Fruit fly (Drosophila melanogaster) whole organism, pupa: Measurements from ENCODE around the gene Lmpt.

Experiments used
- CG10348 ChIP-seq: fragments of 200-800 bp; sonication (Bioruptor generic); IDR thresholded peaks from 2 replicates; pipeline ENCODE4 v1.3.6; 2022; ENCODE audit warnings: missing biosample characterization, missing genetic modification characterization
- CG12605 ChIP-seq: fragments of 200-800 bp; sonication (Bioruptor generic); IDR thresholded peaks from 2 replicates; pipeline ENCODE4 v1.3.6; 2022; ENCODE audit warnings: missing biosample characterization, missing genetic modification characterization
- CG13204 ChIP-seq: fragments of 200-800 bp; sonication (Bioruptor generic); optimal IDR thresholded peaks from 2 replicates; lab custom pipeline; 2018; ENCODE audit warnings: missing biosample characterization, mild to moderate bottlenecking, missing genetic modification characterization, moderate library complexity
- CG14655 ChIP-seq: fragments of 200-800 bp; sonication (Bioruptor generic); optimal IDR thresholded peaks from 3 replicates; lab custom pipeline; 2017; ENCODE audit warnings: mild to moderate bottlenecking, missing biosample characterization, missing genetic modification reagents, missing genetic modification characterization
- CG15710 ChIP-seq: fragments of 200-800 bp; sonication (Bioruptor generic); optimal IDR thresholded peaks from 2 replicates; lab custom pipeline; 2018; ENCODE audit warnings: missing biosample characterization, mild to moderate bottlenecking, missing genetic modification characterization, moderate library complexity
- CG17806 ChIP-seq: fragments of 200-800 bp; sonication (Bioruptor generic); optimal IDR thresholded peaks from 2 replicates; lab custom pipeline; 2018; ENCODE audit warnings: missing biosample characterization, mild to moderate bottlenecking, missing genetic modification characterization, moderate library complexity
- CG32121 ChIP-seq: fragments of 200-800 bp; sonication (Bioruptor generic); IDR thresholded peaks from 2 replicates; pipeline ENCODE4 v1.3.6; 2022; ENCODE audit warnings: missing biosample characterization, missing genetic modification characterization
- CG34367 ChIP-seq: fragments of 200-800 bp; sonication (Bioruptor generic); optimal IDR thresholded peaks from 2 replicates; lab custom pipeline; 2018; ENCODE audit warnings: missing biosample characterization, mild to moderate bottlenecking, missing genetic modification characterization
- CG4496 ChIP-seq: fragments of 200-800 bp; sonication (Bioruptor generic); IDR thresholded peaks from 3 replicates; pipeline ENCODE4 v1.3.6; 2022; ENCODE audit warnings: missing biosample characterization, missing genetic modification characterization
- CG8159 ChIP-seq: fragments of 200-800 bp; sonication (Bioruptor generic); optimal IDR thresholded peaks from 3 replicates; lab custom pipeline; 2018; ENCODE audit warnings: missing biosample characterization, mild to moderate bottlenecking, missing genetic modification characterization, moderate library complexity
- CG8301 ChIP-seq: fragments of 200-800 bp; sonication (Bioruptor generic); optimal IDR thresholded peaks from 2 replicates; lab custom pipeline; 2018; ENCODE audit warnings: missing biosample characterization, mild to moderate bottlenecking, missing genetic modification characterization
- CG9948 ChIP-seq: fragments of 200-800 bp; sonication (Bioruptor generic); optimal IDR thresholded peaks from 2 replicates; lab custom pipeline; 2018; ENCODE audit warnings: missing biosample characterization, mild to moderate bottlenecking, missing genetic modification characterization, moderate library complexity
- D1 ChIP-seq: fragments of 200-800 bp; sonication (Bioruptor generic); optimal IDR thresholded peaks from 2 replicates; lab custom pipeline; 2018; ENCODE audit warnings: missing biosample characterization, mild to moderate bottlenecking, missing genetic modification characterization, moderate library complexity
- EcR ChIP-seq: fragments of 200-800 bp; sonication (Bioruptor generic); optimal IDR thresholded peaks from 3 replicates; lab custom pipeline; 2019; ENCODE audit warnings: missing biosample characterization, missing genetic modification characterization, mild to moderate bottlenecking, moderate library complexity, missing genetic modification reagents
- Ets98B ChIP-seq: fragments of 200-800 bp; sonication (Bioruptor generic); IDR thresholded peaks from 2 replicates; pipeline ENCODE4 v1.3.6; 2022; ENCODE audit warnings: missing biosample characterization, missing genetic modification characterization
- Pif1A ChIP-seq: fragments of 200-800 bp; sonication (Bioruptor generic); optimal IDR thresholded peaks from 3 replicates; lab custom pipeline; 2016; ENCODE audit warnings: missing biosample characterization, missing genetic modification characterization
- Pif1B ChIP-seq: fragments of 200-800 bp; sonication (Bioruptor generic); optimal IDR thresholded peaks from 3 replicates; lab custom pipeline; 2016; ENCODE audit warnings: missing biosample characterization, missing genetic modification characterization
- Snoo ChIP-seq: fragments of 200-800 bp; sonication (Bioruptor generic); optimal IDR thresholded peaks from 3 replicates; lab custom pipeline; 2017; ENCODE audit warnings: missing biosample characterization, mild to moderate bottlenecking, missing genetic modification characterization, inconsistent platforms
- fd96Ca ChIP-seq: fragments of 200-800 bp; sonication (Bioruptor generic); IDR thresholded peaks from 3 replicates; pipeline ENCODE4 v1.3.6; 2022; ENCODE audit warnings: missing biosample characterization, missing genetic modification characterization
- gl ChIP-seq: fragments of 200-800 bp; sonication (Bioruptor generic); optimal IDR thresholded peaks from 2 replicates; lab custom pipeline; 2018; ENCODE audit warnings: missing biosample characterization, mild to moderate bottlenecking, missing genetic modification characterization
- rn ChIP-seq: fragments of 200-800 bp; sonication (Bioruptor generic); IDR thresholded peaks from 2 replicates; pipeline ENCODE4 v1.3.6; 2022; ENCODE audit warnings: missing biosample characterization, missing genetic modification characterization

Lmpt gene

DNA sequence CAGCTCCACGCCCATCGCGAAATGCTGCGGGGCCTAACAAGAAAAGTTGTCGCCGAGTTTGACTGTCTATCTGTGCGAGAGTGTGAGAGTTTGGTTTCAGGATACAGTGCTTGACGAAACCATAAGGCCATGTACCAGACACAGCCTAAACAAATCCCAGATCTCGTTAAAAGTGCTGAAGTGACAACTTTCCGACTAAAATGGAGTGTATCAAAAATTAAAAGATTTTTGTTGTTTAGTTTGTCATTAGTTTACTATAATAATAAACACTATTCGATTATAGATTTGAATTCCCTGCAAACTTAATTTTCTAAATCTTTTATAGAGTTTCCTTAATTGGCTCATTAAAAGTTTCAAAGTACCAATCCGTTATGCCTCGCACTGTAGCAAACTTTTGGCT lies 28.6 kb downstream of the Lmpt start:
- no peak for TF ChIP-seq rn (GFP tag; lab: Robert Waterston, UW)
- no peak for TF ChIP-seq CG34367 (tag; lab: Kevin White, UChicago)
- no peak for TF ChIP-seq Pif1A (GFP tag; lab: Kevin White, UChicago)
- TF ChIP-seq CG8159 (tag; lab: Kevin White, UChicago): no peak
- TF ChIP-seq gl: no peak
- no peak for TF ChIP-seq CG15710
- TF ChIP-seq fd96Ca (GFP tag; lab: Robert Waterston, UW): peak; percentile 44; the same call in 1 of the 3 replicates
- no peak for TF ChIP-seq CG10348 (GFP tag; lab: Robert Waterston, UW)
- TF ChIP-seq CG13204 (GFP tag; lab: Kevin White, UChicago): no peak
- TF ChIP-seq CG17806: no peak
- no peak for TF ChIP-seq D1 (tag; lab: Kevin White, UChicago)
- TF ChIP-seq CG14655 (GFP tag; lab: Kevin White, UChicago): peak; percentile 8
- TF ChIP-seq CG9948 (tag; lab: Kevin White, UChicago): no peak
- TF ChIP-seq Ets98B (GFP tag; lab: Robert Waterston, UW): peak; percentile 28; the same call in 1 of the 2 replicates
- TF ChIP-seq CG4496: peak; percentile 28; the same call in 1 of the 3 replicates

DNA sequence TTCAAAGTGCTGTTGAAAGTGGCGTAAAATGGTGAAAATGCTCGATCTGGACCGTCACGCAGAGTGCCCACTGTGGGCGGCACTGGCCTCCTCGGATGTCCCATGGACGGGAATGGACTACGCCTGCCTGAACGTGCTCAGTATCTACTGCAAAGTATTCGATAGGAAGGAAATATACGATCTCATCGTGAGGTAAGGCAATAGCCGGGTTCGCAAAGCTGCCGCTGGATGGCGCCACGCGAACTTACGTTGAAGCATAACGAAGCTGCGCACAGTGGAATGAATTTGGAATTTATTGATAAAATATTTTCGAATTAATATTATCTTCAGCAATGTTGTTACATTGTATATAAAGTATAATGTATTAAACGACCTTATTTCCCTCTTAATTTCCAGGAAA lies 31.3 kb downstream of the Lmpt start:
- 0 out of 2 replicates have a peak, but pooled peaks have one; percentile 13 for TF ChIP-seq Ets98B (GFP tag; lab: Robert Waterston, UW)
- no peak for TF ChIP-seq EcR (GFP tag; lab: Kevin White, UChicago)
- TF ChIP-seq, all 21 proteins: peak for 1

DNA sequence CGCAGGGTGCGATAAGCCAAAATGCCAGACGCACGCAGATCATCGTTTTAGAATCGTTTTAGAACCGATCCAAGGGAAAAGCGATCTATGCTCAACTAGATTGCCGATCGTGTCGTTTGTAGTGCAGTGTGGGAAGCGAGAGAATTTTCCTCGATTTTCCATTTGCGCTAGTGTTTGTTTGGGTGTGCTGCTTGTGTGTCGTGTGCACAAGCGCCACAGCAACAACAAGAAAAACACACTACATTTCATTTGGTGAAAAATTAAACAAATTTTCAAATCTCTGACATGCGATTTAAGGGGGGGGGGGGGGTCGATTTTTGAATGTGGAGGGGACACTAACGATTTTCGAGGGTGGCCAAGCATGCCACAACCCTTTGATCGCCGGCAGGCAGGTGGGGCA lies 45.4 kb downstream of the Lmpt start:
- no peak for TF ChIP-seq CG8159 (tag; lab: Kevin White, UChicago)
- TF ChIP-seq CG13204 (GFP tag; lab: Kevin White, UChicago): no peak
- no peak for TF ChIP-seq CG32121 (GFP tag; lab: Robert Waterston, UW)
- TF ChIP-seq CG4496: no peak
- TF ChIP-seq Pif1A (GFP tag; lab: Kevin White, UChicago): no peak
- no peak for TF ChIP-seq CG10348 (GFP tag; lab: Robert Waterston, UW)
- TF ChIP-seq CG15710: no peak
- TF ChIP-seq fd96Ca (GFP tag; lab: Robert Waterston, UW): no peak
- no peak for TF ChIP-seq D1 (tag; lab: Kevin White, UChicago)
- no peak for TF ChIP-seq gl
- TF ChIP-seq CG12605: no peak
- no peak for TF ChIP-seq Ets98B (GFP tag; lab: Robert Waterston, UW)

DNA sequence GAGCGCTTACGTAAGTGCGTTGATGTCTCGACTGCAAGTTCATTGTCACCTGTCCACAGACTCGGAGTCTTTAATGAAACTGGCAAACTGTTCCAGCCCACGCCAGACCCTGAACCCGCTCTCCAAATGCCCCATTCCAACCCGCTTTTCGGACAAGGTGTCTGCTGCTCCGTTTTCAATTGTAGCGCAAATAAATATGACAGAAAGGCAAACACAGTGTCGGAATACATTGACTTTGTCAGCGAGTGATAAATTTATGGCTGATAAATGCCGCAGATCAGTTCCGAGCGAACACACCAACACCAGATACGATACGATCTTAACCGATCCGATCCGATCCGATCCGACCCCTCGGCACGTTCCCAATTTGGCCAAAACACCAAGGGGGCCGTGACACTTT lies 49.0 kb downstream of the Lmpt start:
- TF ChIP-seq CG8301 (tag; lab: Kevin White, UChicago) (no peak), fd96Ca (GFP tag; lab: Robert Waterston, UW) (no peak), CG9948 (tag; lab: Kevin White, UChicago) (no peak), EcR (GFP tag; lab: Kevin White, UChicago) (peak; percentile 80), CG8159 (tag; lab: Kevin White, UChicago) (no peak)

DNA sequence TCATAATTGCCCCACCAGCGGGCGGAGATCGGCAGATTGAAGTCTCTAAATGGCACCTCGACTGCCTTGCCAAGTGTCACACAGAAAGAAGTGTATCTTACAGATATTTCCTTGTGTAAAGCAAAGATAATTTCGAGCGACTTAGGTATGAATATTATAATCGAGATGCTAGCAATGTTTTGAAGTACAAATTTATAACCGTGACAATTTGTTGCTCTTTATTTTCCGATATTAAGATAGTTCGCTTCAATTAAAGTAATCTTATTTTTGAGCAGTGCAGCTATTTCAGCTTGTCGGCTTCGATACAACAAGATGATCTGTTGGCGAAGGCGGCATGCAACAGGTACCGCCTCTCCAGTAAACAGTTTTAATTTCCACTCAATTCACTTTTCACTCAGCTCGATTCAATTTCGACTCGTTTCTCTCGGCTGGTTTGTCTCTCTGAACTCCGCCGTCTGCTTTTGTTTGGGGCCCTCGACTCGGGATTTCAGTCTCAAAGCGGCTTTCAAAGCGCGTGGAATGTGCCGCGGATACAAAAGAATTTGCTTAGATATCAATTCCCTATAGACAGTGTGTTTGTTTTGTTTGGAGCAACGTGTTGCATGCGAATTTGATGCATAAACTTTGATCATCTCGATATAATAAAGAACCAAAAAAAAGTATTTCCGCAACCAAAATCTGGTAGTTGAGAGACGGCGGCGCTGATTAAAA lies 50.8 kb downstream of the Lmpt start:
- peak; percentile 47 for TF ChIP-seq EcR (GFP tag; lab: Kevin White, UChicago)
- peak; percentile 88 for TF ChIP-seq fd96Ca (GFP tag; lab: Robert Waterston, UW)
- TF ChIP-seq CG17806: peak; percentile 82
- peak; percentile 75 for TF ChIP-seq CG34367 (tag; lab: Kevin White, UChicago)
- TF ChIP-seq rn (GFP tag; lab: Robert Waterston, UW): peak; percentile 35; the same call in 1 of the 2 replicates
- TF ChIP-seq CG10348 (GFP tag; lab: Robert Waterston, UW): no peak
- TF ChIP-seq CG8301 (tag; lab: Kevin White, UChicago): peak; percentile 88
- peak; percentile 71 for TF ChIP-seq CG15710
- peak; percentile 85 for TF ChIP-seq CG9948 (tag; lab: Kevin White, UChicago)
- TF ChIP-seq CG12605: peak; percentile 89
- peak; percentile 87 for TF ChIP-seq Ets98B (GFP tag; lab: Robert Waterston, UW)
- peak; percentile 42 for TF ChIP-seq Snoo (tag; lab: Kevin White, UChicago)
- peak; percentile 89 for TF ChIP-seq CG32121 (GFP tag; lab: Robert Waterston, UW)
- peak; percentile 84 for TF ChIP-seq CG8159 (tag; lab: Kevin White, UChicago)
- TF ChIP-seq Pif1B: peak; percentile 68
- TF ChIP-seq Pif1A (GFP tag; lab: Kevin White, UChicago): peak; percentile 63
- TF ChIP-seq D1 (tag; lab: Kevin White, UChicago): peak; percentile 70
- TF ChIP-seq CG13204 (GFP tag; lab: Kevin White, UChicago): peak; percentile 37
- TF ChIP-seq CG4496: peak; percentile 91
- TF ChIP-seq CG14655 (GFP tag; lab: Kevin White, UChicago): peak; percentile 89
- TF ChIP-seq gl: peak; percentile 59

DNA sequence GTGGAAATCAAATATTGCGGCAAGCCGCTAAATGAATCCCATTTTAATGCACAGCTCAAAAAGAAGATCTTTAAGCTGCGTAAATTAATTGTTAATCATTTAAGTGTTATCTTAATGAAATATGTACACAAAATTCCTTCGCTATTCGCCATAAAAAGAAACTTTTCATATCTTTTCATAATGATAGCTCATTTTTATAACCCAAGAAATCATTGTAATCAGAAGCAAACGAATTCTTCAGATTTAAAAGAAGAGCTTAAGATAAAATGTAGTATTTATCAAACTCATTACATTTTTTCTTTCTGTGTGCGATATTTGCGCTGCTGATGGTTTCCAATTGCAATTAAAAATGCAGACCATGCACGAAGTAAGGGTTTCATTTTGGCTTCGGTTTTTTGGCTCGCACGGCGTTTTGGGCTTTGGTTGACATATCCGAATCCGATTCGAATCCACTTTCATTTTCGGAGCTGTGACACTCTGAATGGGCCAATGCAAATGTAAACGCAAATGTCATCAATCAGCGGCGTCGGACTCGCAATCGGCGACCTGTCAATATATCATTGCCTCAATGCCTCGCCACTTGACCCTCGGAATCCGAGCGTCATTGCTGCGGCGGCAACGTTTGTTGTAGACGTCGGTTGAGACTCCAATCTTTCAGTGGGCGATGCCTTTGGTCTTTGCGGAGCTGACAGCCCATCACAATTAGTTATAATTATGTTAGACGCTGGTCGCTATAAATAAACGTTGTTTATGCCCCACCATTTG lies 52.5 kb downstream of the Lmpt start:
- TF ChIP-seq fd96Ca (GFP tag; lab: Robert Waterston, UW) (no peak), CG14655 (GFP tag; lab: Kevin White, UChicago) (no peak), CG32121 (GFP tag; lab: Robert Waterston, UW) (0 out of 2 replicates have a peak, but pooled peaks have one; percentile 10), EcR (GFP tag; lab: Kevin White, UChicago) (no peak), Snoo (tag; lab: Kevin White, UChicago) (no peak), Pif1B (no peak), CG12605 (no peak), Ets98B (GFP tag; lab: Robert Waterston, UW) (no peak)
